Worm (Caenorhabditis elegans) whole organism, young adult: ENCODE data around the gene T28C6.3.

Source experiments
- B0019.2 ChIP-seq: fragments of 200-800 bp; sonication (Bioruptor generic); conservative IDR thresholded peaks from 2 replicates; pipeline ENCODE4 v1.3.6; 2022; ENCODE audit warnings: missing genetic modification reagents, missing genetic modification characterization, missing compliant biosample characterization
- C17E4.6 ChIP-seq: fragments of 200-800 bp; sonication (Bioruptor generic); IDR thresholded peaks from 2 replicates; pipeline ENCODE4 v1.3.6; 2022; ENCODE audit warnings: missing genetic modification reagents, missing genetic modification characterization, missing compliant biosample characterization
- F10E7.11 ChIP-seq: sonication (generic microtip); optimal IDR thresholded peaks from 2 replicates; lab custom pipeline; 2017; ENCODE audit warnings: mild to moderate bottlenecking, missing genetic modification characterization, moderate library complexity, missing compliant biosample characterization
- F22D6.2 ChIP-seq: sonication (generic microtip); optimal IDR thresholded peaks from 2 replicates; lab custom pipeline; 2016; ENCODE audit warnings: mild to moderate bottlenecking, missing genetic modification characterization, missing compliant biosample characterization
- F57A8.1 ChIP-seq: fragments of 200-800 bp; sonication (Bioruptor generic); optimal IDR thresholded peaks from 2 replicates; lab custom pipeline; 2018; ENCODE audit warnings: mild to moderate bottlenecking, missing genetic modification characterization, moderate library complexity, missing compliant biosample characterization
- T26A5.8 ChIP-seq: sonication (generic microtip); optimal IDR thresholded peaks from 2 replicates; lab custom pipeline; 2016; ENCODE audit warnings: missing genetic modification characterization, missing compliant biosample characterization
- attf-3 ChIP-seq: fragments of 200-800 bp; sonication (Bioruptor generic); conservative IDR thresholded peaks from 2 replicates; pipeline ENCODE4 v1.3.6; 2022; ENCODE audit warnings: missing genetic modification reagents, missing genetic modification characterization, missing compliant biosample characterization
- attf-6 ChIP-seq: fragments of 200-800 bp; sonication (Bioruptor generic); IDR thresholded peaks from 2 replicates; pipeline ENCODE4 v1.3.6; 2022; ENCODE audit warnings: missing genetic modification reagents, missing genetic modification characterization, missing compliant biosample characterization
- dpl-1 ChIP-seq: fragments of 150-350 bp; optimal IDR thresholded peaks from 2 replicates; lab custom pipeline; 2014; ENCODE audit warnings: missing biosample characterization, missing genetic modification reagents, missing genetic modification characterization
- efl-1 ChIP-seq: fragments of 150-350 bp; optimal IDR thresholded peaks from 2 replicates; lab custom pipeline; 2014; ENCODE audit warnings: missing biosample characterization, missing genetic modification reagents, missing genetic modification characterization
- egl-44 ChIP-seq: fragments of 200-800 bp; sonication (Bioruptor generic); IDR thresholded peaks from 2 replicates; pipeline ENCODE4 v1.3.6; 2022; ENCODE audit warnings: missing genetic modification reagents, missing genetic modification characterization, missing compliant biosample characterization
- egrh-3 ChIP-seq: fragments of 200-800 bp; sonication (Bioruptor generic); IDR thresholded peaks from 2 replicates; pipeline ENCODE4 v1.3.6; 2022; ENCODE audit warnings: missing genetic modification reagents, missing genetic modification characterization, missing compliant biosample characterization
- gei-17 ChIP-seq: fragments of 200-800 bp; sonication (Bioruptor generic); optimal IDR thresholded peaks from 2 replicates; lab custom pipeline; 2018; ENCODE audit warnings: mild to moderate bottlenecking, missing genetic modification characterization, missing compliant biosample characterization
- hrde-1 ChIP-seq: sonication (generic microtip); optimal IDR thresholded peaks from 2 replicates; lab custom pipeline; 2016; ENCODE audit warnings: missing genetic modification characterization, mild to moderate bottlenecking, missing compliant biosample characterization, moderate library complexity, missing genotype, missing genetic modification reagents, borderline replicate concordance
- lin-26 ChIP-seq: fragments of 200-800 bp; sonication (Bioruptor generic); IDR thresholded peaks from 2 replicates; pipeline ENCODE4 v1.3.6; 2022; ENCODE audit warnings: missing genetic modification reagents, missing genetic modification characterization, missing compliant biosample characterization
- lin-35 ChIP-seq, 3 experiments: fragments of 150-350 bp in 2 of 3; sonication (generic microtip) in 1 of 3; optimal IDR thresholded peaks; 2 replicates each; lab custom pipeline; 2014 to 2018; ENCODE audit warnings: missing biosample characterization in 3 of 3, missing genetic modification characterization in 3 of 3, missing genetic modification reagents in 3 of 3
- lin-40 ChIP-seq: sonication (generic microtip); optimal IDR thresholded peaks from 2 replicates; lab custom pipeline; 2016; ENCODE audit warnings: missing genetic modification characterization, mild to moderate bottlenecking, missing compliant biosample characterization, missing genotype, missing genetic modification reagents
- madf-3 ChIP-seq: fragments of 200-800 bp; sonication (Bioruptor generic); IDR thresholded peaks from 2 replicates; pipeline ENCODE4 v1.3.6; 2022; ENCODE audit warnings: missing genetic modification reagents, missing genetic modification characterization, missing compliant biosample characterization
- mes-4 ChIP-seq: sonication (generic microtip); optimal IDR thresholded peaks from 2 replicates; lab custom pipeline; 2016; ENCODE audit warnings: missing genotype, missing genetic modification characterization, missing compliant biosample characterization
- nhr-179 ChIP-seq: sonication (generic microtip); optimal IDR thresholded peaks from 2 replicates; lab custom pipeline; 2016; ENCODE audit warnings: mild to moderate bottlenecking, missing genetic modification characterization, missing compliant biosample characterization
- nhr-80 ChIP-seq: sonication (generic microtip); optimal IDR thresholded peaks from 2 replicates; lab custom pipeline; 2016; ENCODE audit warnings: missing genetic modification characterization, missing compliant biosample characterization
- rcor-1 ChIP-seq: fragments of 200-800 bp; sonication (Bioruptor generic); IDR thresholded peaks from 2 replicates; pipeline ENCODE4 v1.3.6; 2022; ENCODE audit warnings: missing genetic modification reagents, missing genetic modification characterization, missing compliant biosample characterization
- snpc-1.1 ChIP-seq: sonication (generic microtip); optimal IDR thresholded peaks from 2 replicates; lab custom pipeline; 2017; ENCODE audit warnings: missing genetic modification characterization, mild to moderate bottlenecking, missing compliant biosample characterization, antibody characterized with exemption, moderate library complexity, missing genotype, missing genetic modification reagents; ENCODE audit not compliant: insufficient read depth
- ztf-3 ChIP-seq: fragments of 200-800 bp; sonication (Bioruptor generic); optimal IDR thresholded peaks from 2 replicates; lab custom pipeline; 2018; ENCODE audit warnings: mild to moderate bottlenecking, missing genetic modification characterization, missing compliant biosample characterization

The T28C6.3 gene

ce11 chrIV:8866092-8866491 is 46.0 kb downstream of the T28C6.3 start (continued):
- TF ChIP-seq ztf-3, result no peak
- TF ChIP-seq egl-44, result no peak
- no peak for TF ChIP-seq B0019.2
- TF ChIP-seq, all 124 proteins: peak for 31

DNA sequence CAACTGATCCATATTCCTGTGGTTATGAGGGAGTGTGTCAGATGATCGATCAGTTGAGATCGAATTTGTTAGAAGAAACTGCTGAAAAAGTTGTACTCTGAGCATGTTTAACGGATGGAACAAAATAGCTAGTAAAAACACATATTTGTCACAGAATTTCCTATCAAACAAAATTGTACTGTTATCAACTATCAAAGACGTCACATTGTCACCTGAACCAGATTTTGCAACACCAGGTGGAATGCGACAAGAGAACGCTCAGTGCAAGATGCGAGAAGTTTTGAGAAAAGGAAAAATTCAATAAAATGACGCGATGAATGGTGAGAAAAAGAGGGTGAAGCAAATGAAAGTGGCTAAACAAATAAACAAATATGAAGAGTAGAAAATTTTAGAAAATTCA is 47.4 kb downstream of the T28C6.3 start:
- TF ChIP-seq F22D6.2 (no peak), snpc-1.1 (no peak), egrh-3 (GFP tag; lab: Robert Waterston, UW) (no peak), mes-4 (tag; lab: Kevin White, UChicago) (no peak), nhr-80 (tag; lab: Kevin White, UChicago) (peak; percentile 18), gei-17 (no peak), lin-40 (tag; lab: Kevin White, UChicago) (no peak)

- TF ChIP-seq hrde-1 (tag; lab: Kevin White, UChicago) (no peak), egrh-3 (GFP tag; lab: Robert Waterston, UW) (no peak), attf-6 (GFP tag; lab: Robert Waterston, UW) (no peak), F57A8.1 (no peak), F10E7.11 (tag; lab: Kevin White, UChicago) (no peak), C17E4.6 (GFP tag; lab: Robert Waterston, UW) (no peak), rcor-1 (no peak), T26A5.8 (tag; lab: Kevin White, UChicago) (no peak), nhr-179 (no peak), lin-26 (GFP tag; lab: Robert Waterston, UW) (no peak), lin-35 (GFP tag; optimal IDR thresholded peaks at IDR 0.05; lab: Kevin White, UChicago) (peak in 1 of 3 experiments; percentile 86), madf-3 (GFP tag; lab: Robert Waterston, UW) (no peak), attf-3 (GFP tag; lab: Robert Waterston, UW) (peak; percentile 94), efl-1 (peak; percentile 85), dpl-1 (GFP tag; lab: Kevin White, UChicago) (peak; percentile 71)
Measured at ce11 chrIV:8869624-8870023, 49.5 kb downstream of the T28C6.3 start, which contains the start of gene npp-23. npp-23 (minus strand) TSS chrIV:8869679.
